Worm (Caenorhabditis elegans) whole organism, early embryonic: ENCODE data around the gene bus-8B.

Experiments used
- B0310.2 ChIP-seq: sonication (generic microtip); optimal IDR thresholded peaks from 2 replicates; lab custom pipeline; 2016; ENCODE audit warnings: mild to moderate bottlenecking, missing genetic modification characterization, missing compliant biosample characterization
- aly-1 ChIP-seq: sonication (generic microtip); optimal IDR thresholded peaks from 2 replicates; lab custom pipeline; 2016; ENCODE audit warnings: missing genetic modification characterization, missing compliant biosample characterization
- ama-1 ChIP-seq: fragments of 150-350 bp; optimal IDR thresholded peaks from 2 replicates; lab custom pipeline; 2014
- ceh-13 ChIP-seq: fragments of 200-800 bp; sonication (Bioruptor generic); optimal IDR thresholded peaks from 2 replicates; lab custom pipeline; 2018; ENCODE audit warnings: mild to moderate bottlenecking, missing genetic modification characterization, missing compliant biosample characterization
- flt-1 ChIP-seq: fragments of 200-800 bp; sonication (Bioruptor generic); IDR thresholded peaks from 2 replicates; pipeline ENCODE4 v1.3.6; 2022; ENCODE audit warnings: missing genetic modification characterization, missing compliant biosample characterization
- hnd-1 ChIP-seq: sonication (generic microtip); optimal IDR thresholded peaks from 2 replicates; lab custom pipeline; 2016; ENCODE audit warnings: missing genetic modification characterization, missing compliant biosample characterization
- sea-1 ChIP-seq: fragments of 200-800 bp; sonication (Bioruptor generic); conservative IDR thresholded peaks from 2 replicates; pipeline ENCODE4 v1.3.6; 2022; ENCODE audit warnings: missing genetic modification characterization, missing compliant biosample characterization
- tbx-37 ChIP-seq: fragments of 200-800 bp; sonication (Bioruptor generic); conservative IDR thresholded peaks from 2 replicates; pipeline ENCODE4 v1.3.6; 2022; ENCODE audit warnings: missing genetic modification reagents, missing genetic modification characterization, missing compliant biosample characterization

- TF ChIP-seq ama-1 (lab: Kevin White, UChicago) (no peak), hnd-1 (tag; lab: Kevin White, UChicago) (no peak), sea-1 (no peak), aly-1 (no peak), flt-1 (GFP tag; lab: Robert Waterston, UW) (no peak), ceh-13 (GFP tag; lab: Kevin White, UChicago) (no peak), B0310.2 (tag; lab: Kevin White, UChicago) (no peak), tbx-37 (GFP tag; lab: Robert Waterston, UW) (no peak)
These were observed 14.3 kb upstream of the bus-8B start for ce11 chrX:5478875-5479274.
